Fruit fly (Drosophila melanogaster) whole organism, adult: ENCODE data around the gene TwdlB.
A peak's percentile ranks its signal among the peaks of the same experiment; 100 is the strongest.

ENCODE experiments used
- CG11617 ChIP-seq: fragments of 200-800 bp; sonication (Bioruptor generic); optimal IDR thresholded peaks from 2 replicates; lab custom pipeline; 2017; ENCODE audit warnings: mild to moderate bottlenecking, missing biosample characterization, missing genetic modification reagents, missing genetic modification characterization
- CG12768 ChIP-seq: fragments of 200-800 bp; sonication (Bioruptor generic); optimal IDR thresholded peaks from 2 replicates; lab custom pipeline; 2017; ENCODE audit warnings: missing biosample characterization, missing genetic modification characterization, mild to moderate bottlenecking, moderate library complexity, missing genetic modification reagents
- CG14711 ChIP-seq: fragments of 200-800 bp; sonication (Bioruptor generic); optimal IDR thresholded peaks from 2 replicates; lab custom pipeline; 2018; ENCODE audit warnings: missing biosample characterization, mild to moderate bottlenecking, missing genetic modification characterization, moderate library complexity
- CG33017 ChIP-seq: fragments of 200-800 bp; sonication (Bioruptor generic); optimal IDR thresholded peaks from 2 replicates; lab custom pipeline; 2018; ENCODE audit warnings: missing biosample characterization, mild to moderate bottlenecking, missing genetic modification characterization, moderate library complexity
- CG7045 ChIP-seq: fragments of 200-800 bp; sonication (Bioruptor generic); optimal IDR thresholded peaks from 2 replicates; lab custom pipeline; 2017; ENCODE audit warnings: missing biosample characterization, mild to moderate bottlenecking, missing genetic modification characterization
- bab1 ChIP-seq: fragments of 200-800 bp; sonication (Bioruptor generic); optimal IDR thresholded peaks from 3 replicates; lab custom pipeline; 2019; ENCODE audit warnings: missing biosample characterization, mild to moderate bottlenecking, missing genetic modification characterization, moderate library complexity
- cic ChIP-seq: fragments of 200-800 bp; sonication (Bioruptor generic); optimal IDR thresholded peaks from 2 replicates; lab custom pipeline; 2017; ENCODE audit warnings: missing biosample characterization, mild to moderate bottlenecking, missing genetic modification characterization, moderate library complexity
- cnc ChIP-seq, 2 experiments: fragments of >200 bp; optimal IDR thresholded peaks; 2 replicates each; lab custom pipeline; 2017
- kay ChIP-seq: fragments of 200-800 bp; sonication (Bioruptor generic); peaks from one replicate; lab custom pipeline; 2016; ENCODE audit warnings: missing biosample characterization, missing genetic modification characterization, borderline replicate concordance
- ovo ChIP-seq: fragments of 200-800 bp; sonication (Bioruptor generic); optimal IDR thresholded peaks from 2 replicates; lab custom pipeline; 2016; ENCODE audit warnings: missing biosample characterization, missing genetic modification characterization
- pad ChIP-seq: fragments of 200-800 bp; sonication (Bioruptor generic); optimal IDR thresholded peaks from 3 replicates; lab custom pipeline; 2017; ENCODE audit warnings: missing biosample characterization, missing genetic modification characterization, mild to moderate bottlenecking, moderate library complexity, missing genetic modification reagents

- TF ChIP-seq cnc (optimal IDR thresholded peaks at IDR 0.05; lab: Kevin White, UChicago), result no peak
- no peak for TF ChIP-seq kay (GFP tag; lab: Kevin White, UChicago)
- no peak for TF ChIP-seq CG33017 (tag; lab: Kevin White, UChicago)
- TF ChIP-seq CG11617 (GFP tag; lab: Kevin White, UChicago), result no peak
- TF ChIP-seq pad (GFP tag; lab: Kevin White, UChicago), result peak; percentile 80
- no peak for TF ChIP-seq bab1 (GFP tag; lab: Kevin White, UChicago)
- TF ChIP-seq cic (GFP tag; lab: Kevin White, UChicago), result no peak
- TF ChIP-seq CG14711 (tag; lab: Kevin White, UChicago), result no peak
- no peak for TF ChIP-seq CG12768
- no peak for TF ChIP-seq ovo (GFP tag; lab: Kevin White, UChicago)
- no peak for TF ChIP-seq CG7045
Measured at dm6 chr3R:26606498-26606897, 16.8 kb downstream of the TwdlB start.
